Worm (Caenorhabditis elegans) whole organism, young adult: ENCODE data around the gene F53G2.1.

ENCODE experiments used
- B0019.2 ChIP-seq: fragments of 200-800 bp; sonication (Bioruptor generic); conservative IDR thresholded peaks from 2 replicates; pipeline ENCODE4 v1.3.6; 2022; ENCODE audit warnings: missing genetic modification reagents, missing genetic modification characterization, missing compliant biosample characterization
- B0261.1 ChIP-seq: sonication (generic microtip); optimal IDR thresholded peaks from 2 replicates; lab custom pipeline; 2016; ENCODE audit warnings: mild to moderate bottlenecking, missing genetic modification characterization, moderate library complexity, missing compliant biosample characterization
- B0336.3 ChIP-seq: fragments of 200-800 bp; sonication (Bioruptor generic); IDR thresholded peaks from 2 replicates; pipeline ENCODE4 v1.3.6; 2022; ENCODE audit warnings: missing genetic modification characterization, missing compliant biosample characterization
- F37B4.10 ChIP-seq: fragments of 200-800 bp; sonication (Bioruptor generic); IDR thresholded peaks from 2 replicates; pipeline ENCODE4 v1.3.6; 2022; ENCODE audit warnings: missing genetic modification characterization, missing compliant biosample characterization
- Y53F4B.3 ChIP-seq: fragments of 200-800 bp; sonication (Bioruptor generic); IDR thresholded peaks from 2 replicates; pipeline ENCODE4 v1.3.6; 2022; ENCODE audit warnings: missing genetic modification reagents, missing genetic modification characterization, missing compliant biosample characterization
- Y67H2A.10 ChIP-seq: fragments of 200-800 bp; sonication (Bioruptor generic); conservative IDR thresholded peaks from 2 replicates; pipeline ENCODE4 v1.3.6; 2022; ENCODE audit warnings: missing genetic modification reagents, missing genetic modification characterization, missing compliant biosample characterization
- Y95B8A.8 ChIP-seq: fragments of 200-800 bp; sonication (Bioruptor generic); IDR thresholded peaks from 2 replicates; pipeline ENCODE4 v1.3.6; 2022; ENCODE audit warnings: missing genetic modification reagents, missing genetic modification characterization, missing compliant biosample characterization
- athp-1 ChIP-seq: sonication (generic microtip); optimal IDR thresholded peaks from 2 replicates; lab custom pipeline; 2017; ENCODE audit warnings: mild to moderate bottlenecking, missing genetic modification characterization, missing compliant biosample characterization
- cebp-2 ChIP-seq: fragments of 200-800 bp; sonication (Bioruptor generic); IDR thresholded peaks from 2 replicates; pipeline ENCODE4 v1.3.6; 2022; ENCODE audit warnings: missing genetic modification characterization, missing compliant biosample characterization
- ceh-27 ChIP-seq: fragments of 200-800 bp; sonication (Bioruptor generic); optimal IDR thresholded peaks from 2 replicates; lab custom pipeline; 2018; ENCODE audit warnings: mild to moderate bottlenecking, missing genetic modification characterization, moderate library complexity, missing compliant biosample characterization
- ceh-91 ChIP-seq: fragments of 200-800 bp; sonication (Bioruptor generic); IDR thresholded peaks from 2 replicates; pipeline ENCODE4 v1.3.6; 2022; ENCODE audit warnings: missing genetic modification reagents, missing genetic modification characterization, missing compliant biosample characterization
- dpl-1 ChIP-seq: fragments of 150-350 bp; optimal IDR thresholded peaks from 2 replicates; lab custom pipeline; 2014; ENCODE audit warnings: missing biosample characterization, missing genetic modification reagents, missing genetic modification characterization
- efl-1 ChIP-seq: fragments of 150-350 bp; optimal IDR thresholded peaks from 2 replicates; lab custom pipeline; 2014; ENCODE audit warnings: missing biosample characterization, missing genetic modification reagents, missing genetic modification characterization
- egl-44 ChIP-seq: fragments of 200-800 bp; sonication (Bioruptor generic); IDR thresholded peaks from 2 replicates; pipeline ENCODE4 v1.3.6; 2022; ENCODE audit warnings: missing genetic modification reagents, missing genetic modification characterization, missing compliant biosample characterization
- gei-17 ChIP-seq: fragments of 200-800 bp; sonication (Bioruptor generic); optimal IDR thresholded peaks from 2 replicates; lab custom pipeline; 2018; ENCODE audit warnings: mild to moderate bottlenecking, missing genetic modification characterization, missing compliant biosample characterization
- hmg-1.2 ChIP-seq: fragments of 200-800 bp; sonication (Bioruptor generic); IDR thresholded peaks from 2 replicates; pipeline ENCODE4 v1.3.6; 2022; ENCODE audit warnings: missing genetic modification reagents, missing genetic modification characterization, missing compliant biosample characterization
- lin-35 ChIP-seq, 3 experiments: fragments of 150-350 bp in 2 of 3; sonication (generic microtip) in 1 of 3; optimal IDR thresholded peaks; 2 replicates each; lab custom pipeline; 2014 to 2018; ENCODE audit warnings: missing biosample characterization in 3 of 3, missing genetic modification characterization in 3 of 3, missing genetic modification reagents in 3 of 3
- lin-54 ChIP-seq: fragments of 200-800 bp; sonication (Bioruptor generic); optimal IDR thresholded peaks from 2 replicates; lab custom pipeline; 2018; ENCODE audit warnings: mild to moderate bottlenecking, missing genetic modification characterization, missing compliant biosample characterization
- lsl-1 ChIP-seq: fragments of 200-800 bp; sonication (Bioruptor generic); optimal IDR thresholded peaks from 2 replicates; lab custom pipeline; 2018; ENCODE audit warnings: mild to moderate bottlenecking, missing genetic modification characterization, moderate library complexity, missing compliant biosample characterization
- lsy-27 ChIP-seq: sonication (generic microtip); optimal IDR thresholded peaks from 2 replicates; lab custom pipeline; 2017; ENCODE audit warnings: missing genetic modification characterization, mild to moderate bottlenecking, missing compliant biosample characterization, antibody characterized with exemption, missing genotype, borderline replicate concordance; ENCODE audit not compliant: insufficient read depth
- mcd-1 ChIP-seq: fragments of 200-800 bp; sonication (Bioruptor generic); IDR thresholded peaks from 2 replicates; pipeline ENCODE4 v1.3.6; 2022; ENCODE audit warnings: missing genetic modification reagents, missing genetic modification characterization, missing compliant biosample characterization
- mxl-1 ChIP-seq: sonication (generic microtip); optimal IDR thresholded peaks from 2 replicates; lab custom pipeline; 2016; ENCODE audit warnings: missing genetic modification characterization, missing compliant biosample characterization
- nfyb-1 ChIP-seq: fragments of 200-800 bp; sonication (Bioruptor generic); IDR thresholded peaks from 2 replicates; pipeline ENCODE4 v1.3.6; 2022; ENCODE audit warnings: missing genetic modification reagents, missing genetic modification characterization, missing compliant biosample characterization
- rcor-1 ChIP-seq: fragments of 200-800 bp; sonication (Bioruptor generic); IDR thresholded peaks from 2 replicates; pipeline ENCODE4 v1.3.6; 2022; ENCODE audit warnings: missing genetic modification reagents, missing genetic modification characterization, missing compliant biosample characterization
- sdz-38 ChIP-seq: sonication (generic microtip); optimal IDR thresholded peaks from 2 replicates; lab custom pipeline; 2016; ENCODE audit warnings: missing genotype, missing genetic modification characterization, missing compliant biosample characterization
- snpc-1.1 ChIP-seq: sonication (generic microtip); optimal IDR thresholded peaks from 2 replicates; lab custom pipeline; 2017; ENCODE audit warnings: missing genetic modification characterization, mild to moderate bottlenecking, missing compliant biosample characterization, antibody characterized with exemption, moderate library complexity, missing genotype, missing genetic modification reagents; ENCODE audit not compliant: insufficient read depth
- somi-1 ChIP-seq: fragments of 200-800 bp; sonication (Bioruptor generic); optimal IDR thresholded peaks from 2 replicates; lab custom pipeline; 2018; ENCODE audit warnings: mild to moderate bottlenecking, missing genetic modification characterization, missing compliant biosample characterization
- unc-130 ChIP-seq: sonication (generic microtip); optimal IDR thresholded peaks from 2 replicates; lab custom pipeline; 2016; ENCODE audit warnings: missing genetic modification reagents, missing genetic modification characterization, missing compliant biosample characterization
- xnd-1 ChIP-seq: sonication (generic microtip); optimal IDR thresholded peaks from 2 replicates; lab custom pipeline; 2016; ENCODE audit warnings: missing genotype, missing genetic modification reagents, missing genetic modification characterization, missing compliant biosample characterization
- zfh-2 ChIP-seq: fragments of 200-800 bp; sonication (Bioruptor generic); conservative IDR thresholded peaks from 2 replicates; pipeline ENCODE4 v1.3.6; 2022; ENCODE audit warnings: missing genetic modification reagents, missing genetic modification characterization, missing compliant biosample characterization
- ztf-18 ChIP-seq: sonication (generic microtip); optimal IDR thresholded peaks from 2 replicates; lab custom pipeline; 2016; ENCODE audit warnings: missing genotype, mild to moderate bottlenecking, missing genetic modification characterization, missing compliant biosample characterization
- ztf-25 ChIP-seq: fragments of 200-800 bp; sonication (Bioruptor generic); IDR thresholded peaks from 2 replicates; pipeline ENCODE4 v1.3.6; 2022; ENCODE audit warnings: missing genetic modification reagents, missing genetic modification characterization, missing compliant biosample characterization

The F53G2.1 gene

DNA sequence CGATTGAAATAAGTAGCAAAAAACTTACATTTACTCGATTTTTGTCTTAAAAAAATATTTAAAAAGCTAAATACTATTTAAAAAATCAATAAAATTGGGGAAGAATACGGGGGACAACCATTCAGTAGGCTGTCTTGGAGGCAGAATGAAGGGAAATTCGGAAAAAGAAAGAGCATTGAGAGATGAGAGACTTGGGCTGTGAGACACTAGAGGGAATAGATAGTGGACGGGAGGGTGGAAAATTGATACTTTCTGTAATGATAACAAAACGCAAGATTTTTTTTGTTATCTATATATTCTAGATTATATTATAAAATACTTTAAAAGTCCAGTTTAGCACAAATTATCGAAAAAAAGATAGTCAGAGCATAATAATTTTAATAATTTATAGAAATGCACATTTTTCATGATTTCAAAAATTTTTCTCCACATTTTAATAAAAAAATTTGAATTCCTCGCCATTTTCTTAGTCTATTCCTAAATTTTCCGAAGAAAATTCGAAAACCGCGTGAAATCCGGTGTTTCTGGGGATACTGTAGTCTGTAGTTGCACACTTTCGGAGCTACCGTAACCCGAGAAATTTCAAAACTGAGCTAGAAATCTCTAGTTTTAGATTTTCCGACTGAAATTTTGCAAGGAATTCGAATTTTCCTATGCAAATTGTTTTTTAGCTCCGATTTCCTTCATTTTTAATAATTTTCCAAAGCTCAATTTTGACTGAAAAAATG, 15.4 kb downstream of the F53G2.1 start (continued):
- 0 out of 2 replicates have a peak, but pooled peaks have one; percentile 10 for TF ChIP-seq mcd-1
- TF ChIP-seq mxl-1 (tag; lab: Kevin White, UChicago): no peak
- no peak for TF ChIP-seq efl-1
- peak; percentile 57 for TF ChIP-seq xnd-1 (tag; lab: Kevin White, UChicago)

DNA sequence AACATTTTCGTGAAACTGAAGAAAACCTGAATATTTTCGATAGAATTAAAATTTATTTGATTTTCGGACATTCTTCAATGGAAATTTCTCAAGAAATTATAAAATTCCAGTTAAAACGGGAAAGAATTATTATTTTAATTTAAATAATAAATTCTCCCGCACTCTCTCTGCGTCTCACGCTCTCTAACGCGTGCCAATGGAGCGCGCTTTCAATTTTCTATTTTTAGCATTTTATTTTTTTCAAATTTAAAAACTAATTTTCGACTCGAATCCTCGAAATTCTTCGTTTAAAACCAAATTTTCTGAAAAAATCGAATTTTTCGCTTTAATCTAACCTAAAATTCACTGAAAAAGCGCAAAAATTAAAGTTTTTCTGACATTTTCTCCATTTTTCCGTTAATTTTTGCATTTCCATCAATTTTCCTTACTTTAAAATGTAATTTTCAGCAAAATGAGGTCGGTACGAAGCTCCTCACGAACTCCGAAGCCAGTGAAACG, 16.0 kb downstream of the F53G2.1 start, which contains the start of gene gbas-1:
Gene gbas-1 (plus strand): TSS at position 448 of the 498 bp plus-strand sequence.
- no peak for TF ChIP-seq egl-44 (GFP tag; lab: Robert Waterston, UW)
- peak in 1 of 3 experiments; percentile 47 for TF ChIP-seq lin-35 (GFP tag; optimal IDR thresholded peaks at IDR 0.05; lab: Kevin White, UChicago)
- TF ChIP-seq ceh-91: no peak
- no peak for TF ChIP-seq cebp-2 (GFP tag; lab: Robert Waterston, UW)
- TF ChIP-seq B0261.1 (tag; lab: Kevin White, UChicago): no peak
- no peak for TF ChIP-seq somi-1
- TF ChIP-seq athp-1 (tag; lab: Kevin White, UChicago): no peak
- no peak for TF ChIP-seq B0019.2
- peak; percentile 41 for TF ChIP-seq lin-54 (GFP tag; lab: Kevin White, UChicago)
- TF ChIP-seq rcor-1: no peak
- no peak for TF ChIP-seq lsy-27 (tag; lab: Kevin White, UChicago)
- no peak for TF ChIP-seq snpc-1.1 (tag; lab: Kevin White, UChicago)
- peak; percentile 62 for TF ChIP-seq lsl-1
- TF ChIP-seq ceh-27 (GFP tag; lab: Kevin White, UChicago): no peak
- no peak for TF ChIP-seq F37B4.10 (GFP tag; lab: Robert Waterston, UW)
- TF ChIP-seq Y53F4B.3: no peak
- peak; percentile 95 for TF ChIP-seq hmg-1.2
- TF ChIP-seq nfyb-1 (GFP tag; lab: Robert Waterston, UW): no peak
- TF ChIP-seq B0336.3 (GFP tag; lab: Robert Waterston, UW): no peak
- no peak for TF ChIP-seq Y67H2A.10 (GFP tag; lab: Robert Waterston, UW)
- TF ChIP-seq dpl-1: peak; percentile 9
- TF ChIP-seq ztf-18: no peak
- peak; percentile 32 for TF ChIP-seq efl-1
- peak; percentile 85 for TF ChIP-seq mcd-1

DNA sequence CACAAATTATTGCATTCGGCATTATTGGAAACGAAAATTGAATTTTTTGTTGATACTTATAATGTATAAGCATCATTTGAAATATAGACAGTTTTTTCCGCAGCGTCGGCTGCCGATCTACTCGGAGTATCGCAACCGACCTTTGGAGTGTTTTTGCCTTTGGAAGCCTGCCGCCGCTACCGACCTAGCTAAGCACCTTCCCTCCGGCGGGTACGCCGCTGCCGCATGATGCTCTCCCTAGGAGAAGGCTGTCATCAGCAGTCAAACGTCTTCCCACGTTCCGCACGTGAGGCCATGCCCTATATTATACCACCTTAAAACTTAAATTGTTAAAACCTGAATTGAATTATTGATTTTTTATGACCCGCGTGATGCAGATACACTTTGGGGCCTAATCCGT, 30.0 kb downstream of the F53G2.1 start:
- TF ChIP-seq Y95B8A.8 (GFP tag; lab: Robert Waterston, UW) (no peak), zfh-2 (GFP tag; lab: Robert Waterston, UW) (peak; percentile 69)

DNA sequence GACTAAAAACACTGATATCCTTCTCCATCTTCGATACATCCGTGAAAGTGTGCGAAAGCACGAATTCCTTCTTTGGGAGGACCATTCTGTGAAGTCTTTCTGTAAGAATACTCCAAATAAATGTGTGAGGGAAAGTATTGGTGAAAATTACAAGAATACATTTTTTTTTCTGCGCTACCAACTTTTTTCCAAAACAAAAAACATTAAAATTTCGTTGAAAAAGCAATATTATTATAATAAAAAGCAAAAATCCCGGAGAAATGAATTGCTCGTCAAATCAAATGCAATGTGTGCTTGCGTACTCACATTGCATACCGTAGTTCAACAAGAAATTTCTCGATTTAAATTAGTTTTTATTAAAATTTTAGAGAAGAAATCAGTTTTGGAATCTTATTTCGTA, 33.5 kb downstream of the F53G2.1 start, which contains the start of gene bath-13:
Gene bath-13 (minus strand): TSS at position 101 of the 400 bp plus-strand sequence.
- TF ChIP-seq egl-44 (GFP tag; lab: Robert Waterston, UW): no peak
- TF ChIP-seq ceh-27 (GFP tag; lab: Kevin White, UChicago): no peak
- no peak for TF ChIP-seq unc-130 (GFP tag; lab: Kevin White, UChicago)
- no peak for TF ChIP-seq sdz-38
- TF ChIP-seq gei-17 (GFP tag; lab: Kevin White, UChicago): no peak
- no peak for TF ChIP-seq ztf-25 (GFP tag; lab: Robert Waterston, UW)
